Worm (Caenorhabditis elegans): ENCODE results near the gene kle-2.

ce11 chrIII:7958085-7958484 lies 16.6 kb downstream of the kle-2 start, which contains the start of gene C29E4.11:
- TF ChIP-seq F52B5.7 (tag; optimal IDR thresholded peaks at IDR 0.05) (no peak), athp-1 (tag; optimal IDR thresholded peaks at IDR 0.05) (no peak), chd-7 (tag; optimal IDR thresholded peaks at IDR 0.05) (no peak), T07F8.4 (tag; optimal IDR thresholded peaks at IDR 0.05) (no peak), nfya-1 (tag; optimal IDR thresholded peaks at IDR 0.05; ENCODE audit: borderline replicate concordance, insufficient read depth) (no peak), K12H6.12 (tag; optimal IDR thresholded peaks at IDR 0.05) (no peak), F10E7.11 (tag; optimal IDR thresholded peaks at IDR 0.05) (no peak), lin-40 (tag; optimal IDR thresholded peaks at IDR 0.05) (no peak), zim-3 (tag; optimal IDR thresholded peaks at IDR 0.05) (no peak)

Measured in whole organism, young adult.